Worm (Caenorhabditis elegans): ENCODE data around the gene T16H12.13.

T16H12.13 gene

ce11 chrIII:10076042-10076441 lies 9.2 kb upstream of the T16H12.13 start:
- no peak for TF ChIP-seq hif-1 (tag; optimal IDR thresholded peaks at IDR 0.05)
- no peak for TF ChIP-seq unc-130 (GFP tag; optimal IDR thresholded peaks at IDR 0.05)

ce11 chrIII:10078151-10078550 lies 7.1 kb upstream of the T16H12.13 start, which contains the start of gene T16G12.9:
Gene T16G12.9, minus strand, starts transcription at chrIII:10078251.
- no peak for TF ChIP-seq dmd-9 (GFP tag; IDR thresholded peaks at IDR 0.05)
- no peak for TF ChIP-seq Y75B8A.6 (GFP tag; IDR thresholded peaks at IDR 0.05)
- no peak for TF ChIP-seq T26A8.4 (GFP tag; IDR thresholded peaks at IDR 0.05)
- no peak for TF ChIP-seq zfp-2 (tag; optimal IDR thresholded peaks at IDR 0.05)
- no peak for TF ChIP-seq hlh-30 (tag; optimal IDR thresholded peaks at IDR 0.05; ENCODE audit: insufficient read depth)

DNA sequence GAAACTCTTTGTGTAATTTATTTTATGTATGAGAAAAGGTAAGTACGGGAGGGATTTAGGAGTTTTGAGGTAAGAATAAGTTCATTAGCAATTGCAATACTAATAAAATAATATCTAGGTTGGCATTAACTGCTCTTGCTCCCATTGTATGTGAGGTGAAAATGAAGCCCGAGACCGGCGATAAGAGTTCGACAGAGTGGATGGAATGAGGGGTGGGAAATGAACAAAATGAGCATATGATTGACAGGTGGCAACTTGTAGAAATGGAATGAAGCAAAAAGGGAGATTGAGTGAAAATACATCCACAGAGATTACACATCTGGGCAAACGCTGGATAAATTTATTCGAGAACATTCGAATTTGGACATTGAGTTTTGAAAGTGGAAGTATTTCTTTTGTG lies 6.4 kb upstream of the T16H12.13 start:
- TF ChIP-seq tag-97 (GFP tag; IDR thresholded peaks at IDR 0.05) = no peak
- no peak for TF ChIP-seq Y75B8A.6 (GFP tag; IDR thresholded peaks at IDR 0.05)
- peak; percentile 94 for TF ChIP-seq tra-1 (GFP tag; IDR thresholded peaks at IDR 0.05)
- peak; percentile 54 for TF ChIP-seq dmd-6 (GFP tag; IDR thresholded peaks at IDR 0.05)
- no peak for TF ChIP-seq lsy-2 (tag; optimal IDR thresholded peaks at IDR 0.05)

DNA sequence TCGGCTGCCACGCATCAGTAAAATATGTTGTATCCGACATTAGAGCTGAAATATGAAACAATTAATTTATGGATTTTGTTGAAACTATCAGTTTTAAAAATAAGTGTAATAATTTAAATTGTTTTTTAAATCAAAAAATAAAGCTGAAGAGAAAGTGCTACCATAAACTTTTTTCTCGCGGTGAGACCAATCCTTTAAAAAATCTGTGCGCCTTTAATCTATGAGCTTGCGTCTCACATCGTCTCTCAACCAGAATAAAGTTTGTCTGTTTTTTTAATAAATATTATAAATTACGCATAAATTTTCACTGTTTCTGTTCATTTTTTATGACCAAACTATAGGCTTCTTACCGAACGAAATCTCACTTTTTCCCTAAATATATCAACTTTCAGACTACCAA lies 2.0 kb upstream of the T16H12.13 start, which contains the start of gene T16H12.3:
TSS of gene T16H12.3 (minus strand) at position 51 of the 400 bp plus-strand sequence.
- no peak for TF ChIP-seq F10B5.3 (tag; optimal IDR thresholded peaks at IDR 0.05)
- TF ChIP-seq daf-12 (tag; optimal IDR thresholded peaks at IDR 0.05) = no peak
- TF ChIP-seq mes-2 (tag; optimal IDR thresholded peaks at IDR 0.05; ENCODE audit: poor library complexity, severe bottlenecking) = no peak
- no peak for TF ChIP-seq daf-8 (GFP tag; IDR thresholded peaks at IDR 0.05)
- TF ChIP-seq lin-38 (GFP tag; IDR thresholded peaks at IDR 0.05) = no peak
- TF ChIP-seq lin-29 (GFP tag; IDR thresholded peaks at IDR 0.05) = no peak
- TF ChIP-seq Y105C5A.15 (GFP tag; IDR thresholded peaks at IDR 0.05) = no peak
- no peak for TF ChIP-seq nhr-111 (GFP tag; optimal IDR thresholded peaks at IDR 0.05)
- no peak for TF ChIP-seq nhr-6 (tag; optimal IDR thresholded peaks at IDR 0.05)
- TF ChIP-seq D1046.2 (GFP tag; IDR thresholded peaks at IDR 0.05) = no peak

ce11 chrIII:10085574-10085973 lies 371 bp downstream of the T16H12.13 start:
- peak; percentile 91 for TF ChIP-seq aha-1 (tag)
- no peak for TF ChIP-seq nhr-10 (tag; optimal IDR thresholded peaks at IDR 0.05)
- TF ChIP-seq unc-62 (GFP tag; optimal IDR thresholded peaks at IDR 0.05 in 1 of 2) = peak in 1 of 2 experiments; percentile 22
- TF ChIP-seq unc-62 (tag; optimal IDR thresholded peaks at IDR 0.05) = no peak
- no peak for TF ChIP-seq Y5F2A.4 (GFP tag; optimal IDR thresholded peaks at IDR 0.05)
- TF ChIP-seq lim-7 (GFP tag; IDR thresholded peaks at IDR 0.05) = no peak

DNA sequence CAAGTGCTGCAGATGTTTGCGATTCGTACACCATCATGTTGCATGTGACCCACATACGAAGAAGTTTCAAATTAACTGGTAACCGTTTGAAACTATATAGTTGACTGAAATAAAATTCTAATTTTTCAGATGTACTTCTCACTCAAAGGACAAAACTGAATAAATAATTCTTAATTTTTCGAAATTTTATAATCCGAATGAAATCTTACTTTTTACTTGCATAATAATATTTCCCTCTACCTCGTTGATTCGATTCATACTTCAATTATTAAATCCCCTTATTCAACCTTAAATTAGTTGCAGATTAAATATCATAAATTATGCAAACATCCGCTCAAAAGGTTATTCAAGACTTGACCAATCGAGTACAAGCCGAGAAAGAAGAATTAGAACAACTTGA lies 780 bp downstream of the T16H12.13 start, which contains the start of gene T16H12.2:
TSS of gene T16H12.2 (plus strand) at position 301 of the 400 bp plus-strand sequence.
- TF ChIP-seq jun-1 (tag; optimal IDR thresholded peaks at IDR 0.05) (no peak), nhr-42 (GFP tag; IDR thresholded peaks at IDR 0.05) (no peak), fos-1 (tag; optimal IDR thresholded peaks at IDR 0.05) (no peak), nhr-48 (tag; optimal IDR thresholded peaks at IDR 0.05) (no peak), mep-1 (tag; optimal IDR thresholded peaks at IDR 0.05) (no peak), hmg-1.1 (GFP tag; IDR thresholded peaks at IDR 0.05) (no peak), Y48G9A.11 (GFP tag; IDR thresholded peaks at IDR 0.05) (no peak), R02D3.7 (tag; optimal IDR thresholded peaks at IDR 0.05) (no peak), nhr-41 (GFP tag; IDR thresholded peaks at IDR 0.05) (no peak), F37D6.2 (tag; optimal IDR thresholded peaks at IDR 0.05) (no peak), F49E8.2 (tag; optimal IDR thresholded peaks at IDR 0.05; ENCODE audit: borderline replicate concordance) (no peak), nhr-10 (tag; optimal IDR thresholded peaks at IDR 0.05) (no peak), zip-11 (GFP tag; IDR thresholded peaks at IDR 0.05) (no peak), saeg-2 (GFP tag; IDR thresholded peaks at IDR 0.05) (no peak), nhr-102 (tag; optimal IDR thresholded peaks at IDR 0.05) (no peak), madf-5 (GFP tag; IDR thresholded peaks at IDR 0.05) (no peak), arid-1 (GFP tag; conservative IDR thresholded peaks at IDR 0.05) (no peak), F10B5.3 (tag; optimal IDR thresholded peaks at IDR 0.05) (no peak)
